Fruit fly (Drosophila melanogaster): ENCODE data around the gene CG42818.
A peak's percentile ranks its signal among the peaks of the same experiment; 100 is the strongest.

DNA sequence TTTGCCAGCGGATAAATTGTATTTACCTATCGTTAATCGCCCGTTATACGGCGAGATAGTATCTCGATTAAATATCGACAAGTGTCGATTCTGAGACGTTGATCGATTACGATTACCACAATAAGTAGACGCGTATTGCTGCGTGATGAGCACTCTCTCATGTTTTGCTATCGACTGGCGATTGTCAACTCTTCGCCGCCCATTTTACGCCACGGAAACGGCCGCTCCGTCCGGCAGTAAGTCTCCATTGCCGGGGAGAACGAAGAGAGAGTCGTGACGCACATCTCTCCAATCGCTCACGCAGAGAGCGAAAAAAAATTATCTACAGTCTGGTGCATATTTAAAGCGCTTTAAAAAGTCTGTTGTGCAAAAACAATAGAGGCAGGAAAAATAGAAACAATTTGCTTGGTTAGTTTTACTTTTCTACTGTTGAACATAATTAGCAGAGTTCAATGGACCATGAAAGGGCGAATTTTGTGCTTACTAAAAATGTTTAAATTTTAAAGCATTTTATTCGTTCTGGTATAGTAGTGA is 9.9 kb downstream of the CG42818 start, which contains the start of gene CG46309:
- TF ChIP-seq kay (GFP tag; ENCODE audit: borderline replicate concordance) (peak; percentile 9), tj (GFP tag; optimal IDR thresholded peaks at IDR 0.05) (no peak), CG7045 (GFP tag; optimal IDR thresholded peaks at IDR 0.05) (peak; percentile 45), CG12768 (GFP tag; optimal IDR thresholded peaks at IDR 0.05) (peak; percentile 55)

Data from whole organism, adult.